Fruit fly (Drosophila melanogaster): Measurements from ENCODE around the gene CG3156.

Gene CG3156

dm6 chrX:499589-500041 lies 11.9 kb downstream of the CG3156 start (continued):
- TF ChIP-seq CG10654 (GFP tag; optimal IDR thresholded peaks at IDR 0.05) (peak; percentile 66), CG17359 (tag; optimal IDR thresholded peaks at IDR 0.05) (peak; percentile 80), vnd (GFP tag; IDR thresholded peaks at IDR 0.05; ENCODE audit: partially characterized antibody) (0 out of 3 replicates have a peak, but pooled peaks have one; percentile 30), Fer2 (tag; optimal IDR thresholded peaks at IDR 0.05) (peak; percentile 73), CTCF (GFP tag; optimal IDR thresholded peaks at IDR 0.05) (peak; percentile 32), CG6175 (GFP tag; IDR thresholded peaks at IDR 0.05) (peak; percentile 54; the same call in 1 of the 3 replicates), CG4707 (GFP tag; optimal IDR thresholded peaks at IDR 0.05) (peak; percentile 97), CG7372 (GFP tag; IDR thresholded peaks at IDR 0.05) (peak; percentile 68), CG9797 (GFP tag; optimal IDR thresholded peaks at IDR 0.05) (no peak), CG32532 (GFP tag; IDR thresholded peaks at IDR 0.05) (peak; percentile 73), schlank (tag; optimal IDR thresholded peaks at IDR 0.05) (peak; percentile 86), Hsf (GFP tag; optimal IDR thresholded peaks at IDR 0.05) (peak; percentile 68), HHEX (GFP tag; optimal IDR thresholded peaks at IDR 0.05) (peak; percentile 90), sd (tag; optimal IDR thresholded peaks at IDR 0.05) (no peak), CG30020 (tag; optimal IDR thresholded peaks at IDR 0.05) (no peak), Trl (optimal IDR thresholded peaks at IDR 0.05) (peak in 1 of 2 experiments; percentile 77), Trl (GFP tag; optimal IDR thresholded peaks at IDR 0.05) (peak; percentile 72), CG11398 (GFP tag; optimal IDR thresholded peaks at IDR 0.05) (peak; percentile 77), CG11247 (GFP tag; IDR thresholded peaks at IDR 0.05) (peak; percentile 63), CG8388 (GFP tag; optimal IDR thresholded peaks at IDR 0.05) (no peak), CG12942 (GFP tag; optimal IDR thresholded peaks at IDR 0.05) (peak; percentile 60), CG4820 (GFP tag; optimal IDR thresholded peaks at IDR 0.05) (peak; percentile 69), D19B (GFP tag; optimal IDR thresholded peaks at IDR 0.05) (peak; percentile 77), CG10565 (GFP tag; optimal IDR thresholded peaks at IDR 0.05) (no peak), CG31388 (GFP tag; optimal IDR thresholded peaks at IDR 0.05) (no peak), Tbp (GFP tag; optimal IDR thresholded peaks at IDR 0.05) (no peak), vvl (GFP tag; IDR thresholded peaks at IDR 0.05) (peak; percentile 74), Hey (tag; optimal IDR thresholded peaks at IDR 0.05) (peak; percentile 72), CG16815 (GFP tag; optimal IDR thresholded peaks at IDR 0.05) (peak; percentile 57), CG32767 (GFP tag; IDR thresholded peaks at IDR 0.05) (peak; percentile 63; the same call in 1 of the 2 replicates), Vsx1 (GFP tag; optimal IDR thresholded peaks at IDR 0.05) (peak; percentile 74), bigmax (GFP tag; optimal IDR thresholded peaks at IDR 0.05) (peak; percentile 25), pum (GFP tag; optimal IDR thresholded peaks at IDR 0.05) (peak; percentile 69), ems (GFP tag; optimal IDR thresholded peaks at IDR 0.05) (peak; percentile 72), scrt (GFP tag; optimal IDR thresholded peaks at IDR 0.05) (peak; percentile 79), Elba2 (GFP tag; optimal IDR thresholded peaks at IDR 0.05) (no peak), amos (GFP tag; IDR thresholded peaks at IDR 0.05; ENCODE audit: partially characterized antibody) (no peak), grau (tag; optimal IDR thresholded peaks at IDR 0.05) (peak; percentile 87), nerfin-1 (tag; optimal IDR thresholded peaks at IDR 0.05) (peak; percentile 74), CG34224 (GFP tag; IDR thresholded peaks at IDR 0.05; ENCODE audit: partially characterized antibody) (no peak), Nf-YB (GFP tag; optimal IDR thresholded peaks at IDR 0.05) (peak; percentile 58), ac (GFP tag; optimal IDR thresholded peaks at IDR 0.05) (peak; percentile 9), TFAM (GFP tag; optimal IDR thresholded peaks at IDR 0.05) (no peak), CG15601 (tag; optimal IDR thresholded peaks at IDR 0.05) (peak; percentile 71), ind (GFP tag; optimal IDR thresholded peaks at IDR 0.05) (peak; percentile 72), CG15011 (GFP tag; optimal IDR thresholded peaks at IDR 0.05) (peak; percentile 82), inv (GFP tag; IDR thresholded peaks at IDR 0.05; ENCODE audit: partially characterized antibody) (no peak), chinmo (GFP tag; IDR thresholded peaks at IDR 0.05; ENCODE audit: partially characterized antibody) (peak; percentile 77; the same call in 3 of the 4 replicates), Gug (GFP tag; IDR thresholded peaks at IDR 0.05) (peak; percentile 37; the same call in 1 of the 4 replicates), CG31224 (GFP tag; IDR thresholded peaks at IDR 0.05) (peak; percentile 44; the same call in 1 of the 2 replicates), Rfx (GFP tag; IDR thresholded peaks at IDR 0.05) (peak; percentile 85)

Data from whole organism, embryonic.